Fruit fly (Drosophila melanogaster): Measurements from ENCODE around the gene HP1e.

The HP1e gene

dm6 chr3R:9321470-9321869 is at the start of gene HP1e:
TSS of gene HP1e (plus strand) at chr3R:9321770.
- TF ChIP-seq CTCF (optimal IDR thresholded peaks at IDR 0.05) (no peak), CG8478 (optimal IDR thresholded peaks at IDR 0.05) (no peak)

dm6 chr3R:9287710-9288109 is 33.9 kb upstream of the HP1e start:
- no peak for TF ChIP-seq CTCF (optimal IDR thresholded peaks at IDR 0.05)
- no peak for TF ChIP-seq CG8478 (optimal IDR thresholded peaks at IDR 0.05)

- TF ChIP-seq CTCF (optimal IDR thresholded peaks at IDR 0.05) (no peak), CG8478 (optimal IDR thresholded peaks at IDR 0.05) (no peak)
Observed at dm6 chr3R:9297163-9297562, 24.4 kb upstream of the HP1e start.

dm6 chr3R:9328411-9328810 is 6.8 kb downstream of the HP1e start, which contains the start of gene CG8861:
TSS of gene CG8861 (minus strand) at chr3R:9328511.
- no peak for TF ChIP-seq CTCF (optimal IDR thresholded peaks at IDR 0.05)
- TF ChIP-seq CG8478 (optimal IDR thresholded peaks at IDR 0.05), result no peak

- TF ChIP-seq CG8478 (optimal IDR thresholded peaks at IDR 0.05), result no peak
- peak; percentile 12 to 71 for TF ChIP-seq CTCF (optimal IDR thresholded peaks at IDR 0.05)
Observed at dm6 chr3R:9328812-9329211, 7.2 kb downstream of the HP1e start.

dm6 chr3R:9330231-9330630 is 8.7 kb downstream of the HP1e start, which contains the start of gene CG12951:
TSS of gene CG12951 (minus strand) at chr3R:9330331.
- TF ChIP-seq CTCF (optimal IDR thresholded peaks at IDR 0.05), result no peak
- no peak for TF ChIP-seq CG8478 (optimal IDR thresholded peaks at IDR 0.05)

dm6 chr3R:9331861-9332260 is 10.3 kb downstream of the HP1e start, which contains the start of gene CG16749:
TSS of gene CG16749 (minus strand) at chr3R:9331885.
- TF ChIP-seq CTCF (optimal IDR thresholded peaks at IDR 0.05) (no peak), CG8478 (optimal IDR thresholded peaks at IDR 0.05) (no peak)

dm6 chr3R:9334592-9335518 is 13.3 kb downstream of the HP1e start, which contains the start of the genes Aduk and pasi2:
TSS of gene Aduk (minus strand) at chr3R:9334714.
TSS of gene pasi2 (plus strand) at chr3R:9335170.
- no peak for TF ChIP-seq CG8478 (optimal IDR thresholded peaks at IDR 0.05)
- no peak for TF ChIP-seq CTCF (optimal IDR thresholded peaks at IDR 0.05)

- TF ChIP-seq CTCF (optimal IDR thresholded peaks at IDR 0.05), result no peak
- TF ChIP-seq CG8478 (optimal IDR thresholded peaks at IDR 0.05), result no peak
Observed at dm6 chr3R:9337402-9338254, 16.1 kb downstream of the HP1e start.

dm6 chr3R:9338771-9339170 is 17.2 kb downstream of the HP1e start:
- TF ChIP-seq CTCF (optimal IDR thresholded peaks at IDR 0.05), result no peak
- TF ChIP-seq CG8478 (optimal IDR thresholded peaks at IDR 0.05), result no peak

dm6 chr3R:9339176-9340075 is 17.9 kb downstream of the HP1e start:
- no peak for TF ChIP-seq CTCF (optimal IDR thresholded peaks at IDR 0.05)
- no peak for TF ChIP-seq CG8478 (optimal IDR thresholded peaks at IDR 0.05)

- TF ChIP-seq CTCF (optimal IDR thresholded peaks at IDR 0.05), result no peak
- TF ChIP-seq CG8478 (optimal IDR thresholded peaks at IDR 0.05), result no peak
Observed at dm6 chr3R:9340076-9340315, 18.4 kb downstream of the HP1e start, which contains the start of gene drn. TSS of gene drn (plus strand) at chr3R:9340216.

- TF ChIP-seq CTCF (optimal IDR thresholded peaks at IDR 0.05), result no peak
- no peak for TF ChIP-seq CG8478 (optimal IDR thresholded peaks at IDR 0.05)
Observed at dm6 chr3R:9340425-9341188, 19.0 kb downstream of the HP1e start.

Measured in S2 (cell line).